Worm (Caenorhabditis elegans) whole organism, late embryonic: ENCODE data around the gene C34D10.5.

ENCODE experiments used
- C08G9.2 ChIP-seq: sonication (generic microtip); optimal IDR thresholded peaks from 2 replicates; lab custom pipeline; 2016; ENCODE audit warnings: mild to moderate bottlenecking, missing genetic modification characterization, moderate library complexity, missing compliant biosample characterization
- F13H6.1 ChIP-seq: sonication (generic microtip); optimal IDR thresholded peaks from 2 replicates; lab custom pipeline; 2016; ENCODE audit warnings: missing genetic modification characterization, missing compliant biosample characterization
- K02D7.2 ChIP-seq: sonication (generic microtip); optimal IDR thresholded peaks from 2 replicates; lab custom pipeline; 2017; ENCODE audit warnings: mild to moderate bottlenecking, missing genetic modification characterization, missing compliant biosample characterization
- T23F11.4 ChIP-seq: fragments of 200-800 bp; sonication (Bioruptor generic); optimal IDR thresholded peaks from 2 replicates; lab custom pipeline; 2018; ENCODE audit warnings: mild to moderate bottlenecking, missing genetic modification characterization, missing compliant biosample characterization
- Y22D7AL.16 ChIP-seq: sonication (generic microtip); optimal IDR thresholded peaks from 2 replicates; lab custom pipeline; 2016; ENCODE audit warnings: missing genetic modification characterization, missing compliant biosample characterization
- ama-1 ChIP-seq: fragments of 150-350 bp; optimal IDR thresholded peaks from 2 replicates; lab custom pipeline; 2014
- ceh-14 ChIP-seq: sonication (generic microtip); optimal IDR thresholded peaks from 2 replicates; lab custom pipeline; 2016; ENCODE audit warnings: missing genotype, missing genetic modification characterization, missing compliant biosample characterization
- ceh-19 ChIP-seq: fragments of 200-800 bp; sonication (Bioruptor generic); optimal IDR thresholded peaks from 2 replicates; lab custom pipeline; 2018; ENCODE audit warnings: mild to moderate bottlenecking, missing genetic modification characterization, missing compliant biosample characterization
- ceh-2 ChIP-seq: sonication (generic microtip); optimal IDR thresholded peaks from 2 replicates; lab custom pipeline; 2016; ENCODE audit warnings: missing genotype, missing genetic modification characterization, missing compliant biosample characterization
- ceh-22 ChIP-seq: sonication (generic microtip); optimal IDR thresholded peaks from 2 replicates; lab custom pipeline; 2017; ENCODE audit warnings: missing biosample characterization, missing genetic modification characterization
- ceh-30 ChIP-seq: fragments of 150-350 bp; optimal IDR thresholded peaks from 2 replicates; lab custom pipeline; 2014; ENCODE audit warnings: missing biosample characterization, missing genetic modification characterization
- ceh-31 ChIP-seq: sonication (generic microtip); optimal IDR thresholded peaks from 2 replicates; lab custom pipeline; 2016; ENCODE audit warnings: missing genetic modification characterization, missing compliant biosample characterization
- ceh-34 ChIP-seq: sonication (generic microtip); optimal IDR thresholded peaks from 2 replicates; lab custom pipeline; 2016; ENCODE audit warnings: mild to moderate bottlenecking, missing genetic modification characterization, missing compliant biosample characterization
- ceh-45 ChIP-seq: fragments of 200-800 bp; sonication (Bioruptor generic); IDR thresholded peaks from 2 replicates; pipeline ENCODE4 v1.3.6; 2022; ENCODE audit warnings: missing genetic modification reagents, missing genetic modification characterization, missing compliant biosample characterization
- ceh-48 ChIP-seq: sonication (generic microtip); optimal IDR thresholded peaks from 2 replicates; lab custom pipeline; 2016; ENCODE audit warnings: missing genetic modification characterization, inconsistent platforms, missing compliant biosample characterization
- ceh-6 ChIP-seq: fragments of 200-800 bp; sonication (Bioruptor generic); optimal IDR thresholded peaks from 2 replicates; lab custom pipeline; 2018; ENCODE audit warnings: mild to moderate bottlenecking, missing genetic modification characterization, missing compliant biosample characterization
- ceh-9 ChIP-seq: sonication (generic microtip); optimal IDR thresholded peaks from 2 replicates; lab custom pipeline; 2016; ENCODE audit warnings: mild to moderate bottlenecking, missing genetic modification characterization, inconsistent platforms, missing compliant biosample characterization
- che-1 ChIP-seq: sonication (generic microtip); optimal IDR thresholded peaks from 2 replicates; lab custom pipeline; 2016; ENCODE audit warnings: mild to moderate bottlenecking, missing genetic modification characterization, missing compliant biosample characterization
- dmd-4 ChIP-seq: sonication (generic microtip); optimal IDR thresholded peaks from 2 replicates; lab custom pipeline; 2016; ENCODE audit warnings: borderline replicate concordance, missing genetic modification characterization, missing compliant biosample characterization
- dve-1 ChIP-seq: sonication (generic microtip); optimal IDR thresholded peaks from 2 replicates; lab custom pipeline; 2017; ENCODE audit warnings: antibody characterized with exemption, mild to moderate bottlenecking, missing genetic modification characterization, missing compliant biosample characterization
- elt-2 ChIP-seq: sonication (generic microtip); optimal IDR thresholded peaks from 2 replicates; lab custom pipeline; 2016; ENCODE audit warnings: missing genetic modification reagents, missing genetic modification characterization, missing compliant biosample characterization
- ets-4 ChIP-seq: sonication (generic microtip); optimal IDR thresholded peaks from 2 replicates; lab custom pipeline; 2016; ENCODE audit warnings: missing genetic modification characterization, missing compliant biosample characterization
- hlh-15 ChIP-seq: sonication (generic microtip); optimal IDR thresholded peaks from 2 replicates; lab custom pipeline; 2016; ENCODE audit warnings: missing genetic modification characterization, missing compliant biosample characterization
- hlh-30 ChIP-seq: sonication (generic microtip); optimal IDR thresholded peaks from 2 replicates; lab custom pipeline; 2017; ENCODE audit warnings: antibody characterized with exemption, missing genetic modification characterization, missing compliant biosample characterization; ENCODE audit not compliant: insufficient read depth
- hlh-6 ChIP-seq: sonication (generic microtip); optimal IDR thresholded peaks from 2 replicates; lab custom pipeline; 2016; ENCODE audit warnings: missing genotype, missing genetic modification characterization, missing compliant biosample characterization
- hlh-8 ChIP-seq: sonication (generic microtip); optimal IDR thresholded peaks from 2 replicates; lab custom pipeline; 2016; ENCODE audit warnings: missing genotype, missing genetic modification characterization, missing compliant biosample characterization
- lim-6 ChIP-seq: sonication (generic microtip); optimal IDR thresholded peaks from 2 replicates; lab custom pipeline; 2016; ENCODE audit warnings: missing genetic modification characterization, missing compliant biosample characterization
- madf-2 ChIP-seq: sonication (generic microtip); optimal IDR thresholded peaks from 2 replicates; lab custom pipeline; 2017; ENCODE audit warnings: missing genetic modification characterization, missing compliant biosample characterization
- mec-3 ChIP-seq: sonication (generic microtip); optimal IDR thresholded peaks from 2 replicates; lab custom pipeline; 2016; ENCODE audit warnings: borderline replicate concordance, missing genetic modification characterization, missing compliant biosample characterization
- nfya-1 ChIP-seq: sonication (generic microtip); optimal IDR thresholded peaks from 2 replicates; lab custom pipeline; 2017; ENCODE audit warnings: missing genetic modification characterization, mild to moderate bottlenecking, missing compliant biosample characterization, antibody characterized with exemption, moderate library complexity
- nhr-232 ChIP-seq: sonication (generic microtip); optimal IDR thresholded peaks from 2 replicates; lab custom pipeline; 2016; ENCODE audit warnings: missing genetic modification characterization, missing compliant biosample characterization
- odd-2 ChIP-seq: sonication (generic microtip); optimal IDR thresholded peaks from 2 replicates; lab custom pipeline; 2017; ENCODE audit warnings: antibody characterized with exemption, mild to moderate bottlenecking, missing genetic modification characterization, missing compliant biosample characterization
- pag-3 ChIP-seq: sonication (generic microtip); optimal IDR thresholded peaks from 2 replicates; lab custom pipeline; 2016; ENCODE audit warnings: missing compliant biosample characterization, missing genetic modification characterization, borderline replicate concordance
- pat-9 ChIP-seq: fragments of 200-800 bp; sonication (Bioruptor generic); optimal IDR thresholded peaks from 2 replicates; lab custom pipeline; 2018; ENCODE audit warnings: mild to moderate bottlenecking, missing genetic modification characterization, moderate library complexity, missing compliant biosample characterization
- pax-1 ChIP-seq: fragments of 150-350 bp; optimal IDR thresholded peaks from 2 replicates; lab custom pipeline; 2014; ENCODE audit warnings: missing biosample characterization, missing genetic modification characterization
- pqm-1 ChIP-seq: sonication (generic microtip); optimal IDR thresholded peaks from 2 replicates; lab custom pipeline; 2016; ENCODE audit warnings: missing genetic modification characterization, missing compliant biosample characterization
- pros-1 ChIP-seq: fragments of 150-350 bp; optimal IDR thresholded peaks from 2 replicates; lab custom pipeline; 2014; ENCODE audit warnings: missing biosample characterization, missing genetic modification reagents, missing genetic modification characterization
- rnt-1 ChIP-seq: sonication (generic microtip); optimal IDR thresholded peaks from 2 replicates; lab custom pipeline; 2016; ENCODE audit warnings: missing genetic modification characterization, missing compliant biosample characterization
- sox-4 ChIP-seq: sonication (generic microtip); optimal IDR thresholded peaks from 2 replicates; lab custom pipeline; 2017; ENCODE audit warnings: mild to moderate bottlenecking, missing genetic modification characterization, inconsistent platforms, missing compliant biosample characterization
- syd-9 ChIP-seq: sonication (generic microtip); optimal IDR thresholded peaks from 2 replicates; lab custom pipeline; 2016; ENCODE audit warnings: mild to moderate bottlenecking, missing genetic modification characterization, moderate library complexity, missing compliant biosample characterization
- tbx-2 ChIP-seq: sonication (generic microtip); optimal IDR thresholded peaks from 2 replicates; lab custom pipeline; 2016; ENCODE audit warnings: missing genetic modification characterization, missing compliant biosample characterization
- tbx-7 ChIP-seq: sonication (generic microtip); optimal IDR thresholded peaks from 2 replicates; lab custom pipeline; 2016; ENCODE audit warnings: missing genotype, missing genetic modification characterization, missing compliant biosample characterization
- unc-42 ChIP-seq: sonication (generic microtip); optimal IDR thresholded peaks from 2 replicates; lab custom pipeline; 2016; ENCODE audit warnings: missing genotype, missing genetic modification characterization, missing compliant biosample characterization
- zip-5 ChIP-seq: sonication (generic microtip); optimal IDR thresholded peaks from 2 replicates; lab custom pipeline; 2016; ENCODE audit warnings: missing genetic modification characterization, missing compliant biosample characterization
- ztf-16 ChIP-seq: sonication (generic microtip); optimal IDR thresholded peaks from 2 replicates; lab custom pipeline; 2017; ENCODE audit warnings: missing genetic modification characterization, missing compliant biosample characterization

C34D10.5 gene

DNA sequence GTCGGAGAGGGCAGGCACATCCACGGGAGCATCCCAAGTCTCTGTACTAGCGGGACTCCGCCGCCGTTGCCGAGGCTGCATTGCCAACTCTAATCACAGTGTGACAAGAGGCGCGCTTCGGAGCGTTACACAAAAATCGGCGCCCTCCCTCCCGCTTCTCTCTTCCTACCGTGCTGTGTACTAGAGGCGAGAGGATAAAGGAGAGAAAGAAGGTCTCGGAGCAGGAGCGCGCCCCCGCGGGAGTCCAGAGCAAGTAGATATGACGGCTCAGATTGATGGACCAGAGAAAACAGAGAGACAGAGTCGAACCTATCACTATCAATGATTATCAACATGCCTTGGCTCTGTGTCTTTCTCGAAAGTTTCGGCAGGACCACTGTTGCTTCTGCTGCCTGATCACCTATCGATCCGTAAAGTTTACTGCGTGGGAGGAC, 35.2 kb downstream of the C34D10.5 start (continued):
- TF ChIP-seq T23F11.4 (GFP tag; lab: Kevin White, UChicago) (no peak), dmd-4 (tag; lab: Kevin White, UChicago) (no peak), ceh-30 (no peak), odd-2 (tag; lab: Kevin White, UChicago) (no peak), lim-6 (tag; lab: Kevin White, UChicago) (no peak), dve-1 (no peak), nhr-232 (tag; lab: Kevin White, UChicago) (no peak), tbx-7 (tag; lab: Kevin White, UChicago) (no peak), ceh-22 (no peak), pros-1 (no peak), pat-9 (peak; percentile 68), ceh-31 (tag; lab: Kevin White, UChicago) (peak; percentile 1), unc-42 (no peak), ama-1 (lab: Kevin White, UChicago) (no peak), ceh-6 (GFP tag; lab: Kevin White, UChicago) (no peak), K02D7.2 (tag; lab: Kevin White, UChicago) (no peak), ceh-19 (GFP tag; lab: Kevin White, UChicago) (no peak), nfya-1 (tag; lab: Kevin White, UChicago) (peak; percentile 33), ceh-14 (tag; lab: Kevin White, UChicago) (no peak), tbx-2 (tag; lab: Kevin White, UChicago) (peak; percentile 26), ztf-16 (tag; lab: Kevin White, UChicago) (no peak), hlh-8 (tag; lab: Kevin White, UChicago) (no peak), hlh-6 (tag; lab: Kevin White, UChicago) (no peak), mec-3 (no peak), pqm-1 (tag; lab: Kevin White, UChicago) (no peak), hlh-30 (tag; lab: Kevin White, UChicago) (no peak), madf-2 (tag; lab: Kevin White, UChicago) (no peak), F13H6.1 (peak; percentile 8), pag-3 (tag; lab: Kevin White, UChicago) (no peak), syd-9 (tag; lab: Kevin White, UChicago) (no peak), ceh-2 (tag; lab: Kevin White, UChicago) (no peak), ceh-34 (tag; lab: Kevin White, UChicago) (peak; percentile 53), ceh-45 (no peak), ets-4 (tag; lab: Kevin White, UChicago) (no peak), Y22D7AL.16 (tag; lab: Kevin White, UChicago) (no peak), ceh-9 (tag; lab: Kevin White, UChicago) (no peak), ceh-48 (tag; lab: Kevin White, UChicago) (no peak), rnt-1 (tag; lab: Kevin White, UChicago) (peak; percentile 82), hlh-15 (no peak), elt-2 (tag; lab: Kevin White, UChicago) (no peak), pax-1 (tag; lab: Kevin White, UChicago) (no peak), che-1 (no peak), zip-5 (tag; lab: Kevin White, UChicago) (no peak), C08G9.2 (tag; lab: Kevin White, UChicago) (no peak), sox-4 (tag; lab: Kevin White, UChicago) (no peak)
